Worm (Caenorhabditis elegans) whole organism, young adult: ENCODE data around the gene B0034.7.

Experiments
- B0019.2 ChIP-seq: fragments of 200-800 bp; sonication (Bioruptor generic); conservative IDR thresholded peaks from 2 replicates; pipeline ENCODE4 v1.3.6; 2022; ENCODE audit warnings: missing genetic modification reagents, missing genetic modification characterization, missing compliant biosample characterization
- egl-18 ChIP-seq: fragments of 200-800 bp; sonication (Bioruptor generic); IDR thresholded peaks from 2 replicates; pipeline ENCODE4 v1.3.6; 2022; ENCODE audit warnings: missing genetic modification reagents, missing genetic modification characterization, missing compliant biosample characterization
- hlh-12 ChIP-seq: sonication (generic microtip); optimal IDR thresholded peaks from 2 replicates; lab custom pipeline; 2016; ENCODE audit warnings: missing genetic modification characterization, missing compliant biosample characterization
- nfya-1 ChIP-seq: sonication (generic microtip); optimal IDR thresholded peaks from 2 replicates; lab custom pipeline; 2017; ENCODE audit warnings: antibody characterized with exemption, missing compliant biosample characterization, missing genetic modification characterization, borderline replicate concordance; ENCODE audit not compliant: insufficient read depth

DNA sequence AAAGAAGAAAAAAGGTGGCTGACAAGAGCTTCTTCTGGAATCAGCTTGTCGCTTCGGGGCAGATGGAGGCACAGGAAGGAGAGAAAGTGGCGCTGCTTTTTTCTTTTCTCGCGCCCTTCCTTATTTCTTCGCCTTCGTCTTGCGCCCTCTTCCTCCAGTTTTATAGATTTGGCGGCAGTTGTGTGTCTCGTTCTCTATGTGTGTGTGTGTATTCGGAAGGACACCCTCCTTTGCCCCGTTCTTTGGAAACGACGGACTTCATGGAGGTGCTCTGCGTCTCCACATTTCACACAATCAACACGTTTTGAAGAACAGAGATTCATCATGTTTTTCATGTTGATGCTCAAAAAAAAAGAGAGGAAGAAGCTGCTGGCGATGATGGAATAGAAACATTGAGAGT is 12.7 kb upstream of the B0034.7 start:
- TF ChIP-seq egl-18 (GFP tag; lab: Robert Waterston, UW) (no peak), hlh-12 (tag; lab: Kevin White, UChicago) (no peak), B0019.2 (GFP tag; lab: Robert Waterston, UW) (no peak), nfya-1 (tag; lab: Kevin White, UChicago) (no peak)
